Worm (Caenorhabditis elegans): ENCODE data around the gene Y53F4B.10.

ce11 chrII:15014380-15014779, 11.1 kb upstream of the Y53F4B.10 start, which contains the start of gene Y53F4B.51:
- TF ChIP-seq him-1 (tag; optimal IDR thresholded peaks at IDR 0.05) = no peak
- no peak for TF ChIP-seq W03F9.2 (tag; optimal IDR thresholded peaks at IDR 0.05)
- TF ChIP-seq dao-5 (tag; optimal IDR thresholded peaks at IDR 0.05) = no peak
